Worm (Caenorhabditis elegans) whole organism, late embryonic: Measurements from ENCODE around the gene mec-7.

Experiments
- ama-1 ChIP-seq: fragments of 150-350 bp; optimal IDR thresholded peaks from 2 replicates; lab custom pipeline; 2014
- ceh-18 ChIP-seq: sonication (generic microtip); optimal IDR thresholded peaks from 2 replicates; lab custom pipeline; 2016; ENCODE audit warnings: missing genetic modification characterization, missing compliant biosample characterization
- eyg-1 ChIP-seq: sonication (generic microtip); optimal IDR thresholded peaks from 2 replicates; lab custom pipeline; 2016; ENCODE audit warnings: missing genotype, missing genetic modification characterization, missing compliant biosample characterization

ce11 chrX:7781827-7782226 is 5.3 kb upstream of the mec-7 start:
- TF ChIP-seq ceh-18 (no peak), ama-1 (lab: Kevin White, UChicago) (no peak), eyg-1 (tag; lab: Kevin White, UChicago) (no peak)
